Worm (Caenorhabditis elegans) whole organism, L2 larva: ENCODE results near the gene daf-28.

ENCODE experiments used
- egl-27 ChIP-seq: sonication (generic microtip); optimal IDR thresholded peaks from 3 replicates; lab custom pipeline; 2017; ENCODE audit warnings: missing biosample characterization, missing genetic modification reagents, missing genetic modification characterization
- lin-39 ChIP-seq: fragments of 150-350 bp; optimal IDR thresholded peaks from 2 replicates; lab custom pipeline; 2014; ENCODE audit warnings: missing biosample characterization, missing genetic modification reagents, missing genetic modification characterization
- mdl-1 ChIP-seq, 2 experiments: fragments of 150-350 bp in 1 of 2; sonication (generic microtip) in 1 of 2; optimal IDR thresholded peaks; 2 replicates each; lab custom pipeline; 2017; ENCODE audit warnings: missing biosample characterization in 2 of 2, missing genetic modification characterization in 2 of 2
- nhr-12 ChIP-seq: fragments of 150-350 bp; optimal IDR thresholded peaks from 2 replicates; lab custom pipeline; 2014; ENCODE audit warnings: missing biosample characterization, missing genetic modification characterization
- ztf-11 ChIP-seq: sonication (generic microtip); optimal IDR thresholded peaks from 2 replicates; lab custom pipeline; 2017; ENCODE audit warnings: missing biosample characterization, missing genetic modification characterization

- TF ChIP-seq egl-27, result no peak
- no peak for TF ChIP-seq mdl-1 (tag; optimal IDR thresholded peaks at IDR 0.05; lab: Kevin White, UChicago)
- no peak for TF ChIP-seq ztf-11 (tag; lab: Kevin White, UChicago)
- TF ChIP-seq lin-39 (tag; lab: Kevin White, UChicago), result no peak
- no peak for TF ChIP-seq nhr-12 (tag; lab: Kevin White, UChicago)
Measured at ce11 chrV:19794931-19795330, 20.0 kb upstream of the daf-28 start, which contains the start of gene M162.7.
